Worm (Caenorhabditis elegans) whole organism, late embryonic: ENCODE measurements around the gene C31H2.14.

Experiments
- C08G9.2 ChIP-seq: sonication (generic microtip); optimal IDR thresholded peaks from 2 replicates; lab custom pipeline; 2016; ENCODE audit warnings: mild to moderate bottlenecking, missing genetic modification characterization, moderate library complexity, missing compliant biosample characterization
- K02D7.2 ChIP-seq: sonication (generic microtip); optimal IDR thresholded peaks from 2 replicates; lab custom pipeline; 2017; ENCODE audit warnings: mild to moderate bottlenecking, missing genetic modification characterization, missing compliant biosample characterization
- Y22D7AL.16 ChIP-seq: sonication (generic microtip); optimal IDR thresholded peaks from 2 replicates; lab custom pipeline; 2016; ENCODE audit warnings: missing genetic modification characterization, missing compliant biosample characterization
- ahr-1 ChIP-seq: sonication (generic microtip); optimal IDR thresholded peaks from 2 replicates; lab custom pipeline; 2016; ENCODE audit warnings: missing genetic modification characterization, missing compliant biosample characterization
- ceh-18 ChIP-seq: sonication (generic microtip); optimal IDR thresholded peaks from 2 replicates; lab custom pipeline; 2016; ENCODE audit warnings: missing genetic modification characterization, missing compliant biosample characterization
- ceh-24 ChIP-seq: sonication (generic microtip); optimal IDR thresholded peaks from 2 replicates; lab custom pipeline; 2016; ENCODE audit warnings: mild to moderate bottlenecking, missing genetic modification characterization, missing compliant biosample characterization
- ceh-30 ChIP-seq: fragments of 150-350 bp; optimal IDR thresholded peaks from 2 replicates; lab custom pipeline; 2014; ENCODE audit warnings: missing biosample characterization, missing genetic modification characterization
- ceh-31 ChIP-seq: sonication (generic microtip); optimal IDR thresholded peaks from 2 replicates; lab custom pipeline; 2016; ENCODE audit warnings: missing genetic modification characterization, missing compliant biosample characterization
- ceh-34 ChIP-seq: sonication (generic microtip); optimal IDR thresholded peaks from 2 replicates; lab custom pipeline; 2016; ENCODE audit warnings: mild to moderate bottlenecking, missing genetic modification characterization, missing compliant biosample characterization
- dmd-4 ChIP-seq: sonication (generic microtip); optimal IDR thresholded peaks from 2 replicates; lab custom pipeline; 2016; ENCODE audit warnings: borderline replicate concordance, missing genetic modification characterization, missing compliant biosample characterization
- elt-2 ChIP-seq: sonication (generic microtip); optimal IDR thresholded peaks from 2 replicates; lab custom pipeline; 2016; ENCODE audit warnings: missing genetic modification reagents, missing genetic modification characterization, missing compliant biosample characterization
- elt-4 ChIP-seq: sonication (generic microtip); optimal IDR thresholded peaks from 2 replicates; lab custom pipeline; 2016; ENCODE audit warnings: missing genetic modification characterization, missing compliant biosample characterization
- ets-4 ChIP-seq: sonication (generic microtip); optimal IDR thresholded peaks from 2 replicates; lab custom pipeline; 2016; ENCODE audit warnings: missing genetic modification characterization, missing compliant biosample characterization
- eyg-1 ChIP-seq: sonication (generic microtip); optimal IDR thresholded peaks from 2 replicates; lab custom pipeline; 2016; ENCODE audit warnings: missing genotype, missing genetic modification characterization, missing compliant biosample characterization
- fkh-6 ChIP-seq: sonication (generic microtip); optimal IDR thresholded peaks from 2 replicates; lab custom pipeline; 2016; ENCODE audit warnings: missing genetic modification characterization, missing compliant biosample characterization
- gmeb-2 ChIP-seq: sonication (generic microtip); optimal IDR thresholded peaks from 2 replicates; lab custom pipeline; 2016; ENCODE audit warnings: missing genetic modification characterization, inconsistent platforms, missing compliant biosample characterization
- hlh-13 ChIP-seq: fragments of 200-800 bp; sonication (Bioruptor generic); optimal IDR thresholded peaks from 2 replicates; lab custom pipeline; 2018; ENCODE audit warnings: mild to moderate bottlenecking, missing genetic modification characterization, missing compliant biosample characterization
- hlh-15 ChIP-seq: sonication (generic microtip); optimal IDR thresholded peaks from 2 replicates; lab custom pipeline; 2016; ENCODE audit warnings: missing genetic modification characterization, missing compliant biosample characterization
- hlh-30 ChIP-seq: sonication (generic microtip); optimal IDR thresholded peaks from 2 replicates; lab custom pipeline; 2017; ENCODE audit warnings: antibody characterized with exemption, missing genetic modification characterization, missing compliant biosample characterization; ENCODE audit not compliant: insufficient read depth
- hlh-6 ChIP-seq: sonication (generic microtip); optimal IDR thresholded peaks from 2 replicates; lab custom pipeline; 2016; ENCODE audit warnings: missing genotype, missing genetic modification characterization, missing compliant biosample characterization
- lim-6 ChIP-seq: sonication (generic microtip); optimal IDR thresholded peaks from 2 replicates; lab custom pipeline; 2016; ENCODE audit warnings: missing genetic modification characterization, missing compliant biosample characterization
- madf-2 ChIP-seq: sonication (generic microtip); optimal IDR thresholded peaks from 2 replicates; lab custom pipeline; 2017; ENCODE audit warnings: missing genetic modification characterization, missing compliant biosample characterization
- mec-3 ChIP-seq: sonication (generic microtip); optimal IDR thresholded peaks from 2 replicates; lab custom pipeline; 2016; ENCODE audit warnings: borderline replicate concordance, missing genetic modification characterization, missing compliant biosample characterization
- nfya-1 ChIP-seq: sonication (generic microtip); optimal IDR thresholded peaks from 2 replicates; lab custom pipeline; 2017; ENCODE audit warnings: missing genetic modification characterization, mild to moderate bottlenecking, missing compliant biosample characterization, antibody characterized with exemption, moderate library complexity
- npax-4 ChIP-seq: sonication (generic microtip); optimal IDR thresholded peaks from 2 replicates; lab custom pipeline; 2016; ENCODE audit warnings: missing genetic modification characterization, missing compliant biosample characterization
- odd-2 ChIP-seq: sonication (generic microtip); optimal IDR thresholded peaks from 2 replicates; lab custom pipeline; 2017; ENCODE audit warnings: antibody characterized with exemption, mild to moderate bottlenecking, missing genetic modification characterization, missing compliant biosample characterization
- pag-3 ChIP-seq: sonication (generic microtip); optimal IDR thresholded peaks from 2 replicates; lab custom pipeline; 2016; ENCODE audit warnings: missing compliant biosample characterization, missing genetic modification characterization, borderline replicate concordance
- pha-2 ChIP-seq: sonication (generic microtip); optimal IDR thresholded peaks from 2 replicates; lab custom pipeline; 2017; ENCODE audit warnings: mild to moderate bottlenecking, missing genetic modification characterization, missing compliant biosample characterization
- pha-4 ChIP-seq: fragments of 150-350 bp; optimal IDR thresholded peaks from 2 replicates; lab custom pipeline; 2018; ENCODE audit warnings: missing biosample characterization, missing genetic modification reagents, missing genetic modification characterization
- pqm-1 ChIP-seq: sonication (generic microtip); optimal IDR thresholded peaks from 2 replicates; lab custom pipeline; 2016; ENCODE audit warnings: missing genetic modification characterization, missing compliant biosample characterization
- ref-2 ChIP-seq: sonication (generic microtip); optimal IDR thresholded peaks from 2 replicates; lab custom pipeline; 2016; ENCODE audit warnings: missing genetic modification characterization, missing compliant biosample characterization
- rnt-1 ChIP-seq: sonication (generic microtip); optimal IDR thresholded peaks from 2 replicates; lab custom pipeline; 2016; ENCODE audit warnings: missing genetic modification characterization, missing compliant biosample characterization
- sdc-2 ChIP-seq: sonication (generic microtip); optimal IDR thresholded peaks from 2 replicates; lab custom pipeline; 2016; ENCODE audit warnings: missing genotype, missing genetic modification characterization, missing compliant biosample characterization
- sox-2 ChIP-seq: fragments of 200-800 bp; sonication (Bioruptor generic); IDR thresholded peaks from 2 replicates; pipeline ENCODE4 v1.3.6; 2022; ENCODE audit warnings: missing genetic modification reagents, missing genetic modification characterization, missing compliant biosample characterization
- tbx-2 ChIP-seq: sonication (generic microtip); optimal IDR thresholded peaks from 2 replicates; lab custom pipeline; 2016; ENCODE audit warnings: missing genetic modification characterization, missing compliant biosample characterization
- unc-86 ChIP-seq: sonication (generic microtip); optimal IDR thresholded peaks from 2 replicates; lab custom pipeline; 2016; ENCODE audit warnings: missing genetic modification characterization, missing compliant biosample characterization
- ztf-16 ChIP-seq: sonication (generic microtip); optimal IDR thresholded peaks from 2 replicates; lab custom pipeline; 2017; ENCODE audit warnings: missing genetic modification characterization, missing compliant biosample characterization

Gene C31H2.14

DNA sequence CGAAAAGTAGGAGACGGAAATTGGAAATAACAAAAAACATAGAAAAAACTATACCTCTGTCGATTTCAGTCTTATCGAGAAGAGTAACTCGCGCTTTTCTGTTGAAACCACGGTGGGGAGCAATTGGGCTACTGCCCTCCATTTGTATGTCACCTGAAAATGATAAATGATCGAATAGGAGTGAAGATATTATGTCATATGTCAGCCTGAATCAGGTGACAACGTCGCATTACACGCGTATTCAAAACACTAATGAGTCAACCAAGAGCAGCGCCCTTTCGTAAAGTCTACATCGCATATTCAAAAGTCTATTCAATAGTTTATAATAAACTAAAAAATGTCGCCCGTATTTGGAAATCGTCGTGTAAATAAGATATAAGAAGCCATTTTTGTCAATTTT, 4.9 kb downstream of the C31H2.14 start:
- TF ChIP-seq K02D7.2 = no peak
- TF ChIP-seq pha-2 = no peak
- no peak for TF ChIP-seq C08G9.2 (tag; lab: Kevin White, UChicago)
- TF ChIP-seq elt-2 (tag; lab: Kevin White, UChicago) = no peak
- no peak for TF ChIP-seq eyg-1 (tag; lab: Kevin White, UChicago)
- TF ChIP-seq madf-2 = no peak
- TF ChIP-seq ceh-30 = no peak
- no peak for TF ChIP-seq hlh-13 (GFP tag; lab: Kevin White, UChicago)
- TF ChIP-seq ceh-34 (tag; lab: Kevin White, UChicago) = no peak
- no peak for TF ChIP-seq unc-86 (tag; lab: Kevin White, UChicago)
- no peak for TF ChIP-seq lim-6 (tag; lab: Kevin White, UChicago)
- no peak for TF ChIP-seq hlh-15 (tag; lab: Kevin White, UChicago)
- no peak for TF ChIP-seq tbx-2
- TF ChIP-seq rnt-1 (tag; lab: Kevin White, UChicago) = no peak
- TF ChIP-seq ahr-1 (tag; lab: Kevin White, UChicago) = no peak
- no peak for TF ChIP-seq nfya-1 (tag; lab: Kevin White, UChicago)
- TF ChIP-seq ets-4 (tag; lab: Kevin White, UChicago) = no peak
- no peak for TF ChIP-seq Y22D7AL.16 (tag; lab: Kevin White, UChicago)
- TF ChIP-seq, all 69 proteins: peak for 0

DNA sequence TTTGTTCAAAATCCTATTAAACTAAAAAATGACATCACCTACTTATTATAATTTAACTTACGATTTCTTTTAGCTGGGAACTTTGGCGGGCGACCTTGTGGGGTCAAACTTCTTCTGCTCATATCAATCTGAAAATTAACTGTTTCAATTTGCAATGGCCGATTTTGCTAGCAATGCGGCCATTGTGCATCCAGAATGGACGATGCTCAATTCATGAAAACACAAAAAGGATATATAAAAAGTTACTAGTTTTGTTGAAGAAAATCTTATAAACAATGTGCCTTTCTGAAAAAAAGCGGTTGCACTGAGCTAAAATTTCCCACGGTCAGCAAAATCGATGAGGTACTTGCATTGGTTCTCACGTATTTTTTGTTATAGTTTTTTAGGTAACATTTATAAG, 6.3 kb downstream of the C31H2.14 start, which contains the start of gene C31H2.3:
TSS of gene C31H2.3 (minus strand) at position 101 of the 400 bp plus-strand sequence.
- no peak for TF ChIP-seq sox-2 (GFP tag; lab: Robert Waterston, UW)
- TF ChIP-seq pha-2 = no peak
- TF ChIP-seq ceh-30 = no peak
- TF ChIP-seq odd-2 (tag; lab: Kevin White, UChicago) = no peak

DNA sequence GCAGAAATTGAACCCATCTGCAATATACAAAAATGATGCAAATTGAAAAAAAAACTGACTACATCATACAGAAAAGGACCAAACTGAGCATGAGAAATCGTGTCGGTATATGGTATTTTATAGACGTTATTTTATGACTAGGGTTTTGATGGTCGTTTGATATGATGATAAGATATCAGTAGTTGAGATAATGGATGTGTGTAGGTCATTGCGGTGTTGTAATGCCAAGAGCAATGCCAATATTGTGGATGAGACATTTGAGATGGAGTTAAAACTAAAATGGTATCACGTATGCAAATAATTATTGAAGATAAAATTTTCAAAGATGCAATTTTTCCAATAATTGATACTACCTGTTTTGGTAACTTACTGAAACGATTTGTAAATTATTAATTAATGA, 11.6 kb downstream of the C31H2.14 start, which contains the start of gene C31H2.4:
TSS of gene C31H2.4 (minus strand) at position 19 of the 400 bp plus-strand sequence.
- TF ChIP-seq unc-86 (tag; lab: Kevin White, UChicago) = no peak
- no peak for TF ChIP-seq hlh-6 (tag; lab: Kevin White, UChicago)
- TF ChIP-seq ceh-30 = no peak
- peak; percentile 79 for TF ChIP-seq elt-2 (tag; lab: Kevin White, UChicago)

DNA sequence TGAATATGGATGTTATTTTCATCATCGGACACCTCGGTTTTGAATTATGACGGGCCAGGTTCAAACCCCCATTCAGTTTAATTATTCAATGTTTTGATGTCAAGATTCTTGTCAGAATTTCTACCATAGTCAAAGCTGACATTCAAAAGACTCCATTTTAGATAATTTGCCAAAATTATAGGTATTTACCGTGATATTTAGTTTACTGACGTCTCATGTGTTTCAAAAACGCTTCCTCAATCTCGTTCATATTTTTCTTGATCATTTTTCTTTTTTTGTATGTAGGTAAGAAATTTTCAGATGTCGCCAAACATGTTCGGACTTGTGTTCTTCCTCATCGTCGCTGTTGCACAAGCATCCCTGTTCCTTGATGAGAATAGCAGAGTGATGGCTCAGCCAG, 14.7 kb downstream of the C31H2.14 start, which contains the start of gene EGAP5.1:
TSS of gene EGAP5.1 (plus strand) at position 301 of the 400 bp plus-strand sequence.
- TF ChIP-seq ceh-18 (no peak), ztf-16 (tag; lab: Kevin White, UChicago) (no peak), npax-4 (tag; lab: Kevin White, UChicago) (no peak), dmd-4 (no peak), ahr-1 (tag; lab: Kevin White, UChicago) (no peak), mec-3 (tag; lab: Kevin White, UChicago) (no peak), fkh-6 (no peak), ceh-24 (tag; lab: Kevin White, UChicago) (no peak), elt-2 (tag; lab: Kevin White, UChicago) (no peak), pha-4 (tag; lab: Kevin White, UChicago) (no peak), pqm-1 (no peak), elt-4 (tag; lab: Kevin White, UChicago) (no peak), ref-2 (tag; lab: Kevin White, UChicago) (no peak), hlh-30 (no peak), ceh-31 (tag; lab: Kevin White, UChicago) (no peak)
- TF ChIP-seq, all 69 proteins: peak for 0

DNA sequence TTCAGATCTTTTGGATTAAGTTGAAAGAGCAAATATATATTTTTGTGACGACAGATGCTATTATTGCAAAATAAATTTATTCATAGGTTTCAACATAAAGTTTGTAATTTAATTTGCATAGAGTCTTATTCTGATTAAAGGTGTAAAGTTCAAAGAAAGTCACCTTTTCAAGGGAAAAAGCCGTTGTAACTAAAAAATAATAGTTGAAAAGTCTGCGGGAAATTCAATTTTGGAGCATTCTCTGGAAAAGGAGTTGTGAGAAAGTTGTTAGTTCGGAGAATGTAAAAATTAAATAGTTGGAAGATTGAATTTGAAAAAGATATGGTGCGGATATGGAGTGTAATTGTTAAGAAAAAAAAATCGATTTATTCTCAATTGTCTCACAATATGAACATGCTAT, 16.0 kb downstream of the C31H2.14 start:
- TF ChIP-seq pha-4 (tag; lab: Kevin White, UChicago) = no peak
- no peak for TF ChIP-seq pag-3
- no peak for TF ChIP-seq sdc-2
- no peak for TF ChIP-seq gmeb-2
- no peak for TF ChIP-seq tbx-2
- TF ChIP-seq fkh-6 = no peak
- TF ChIP-seq hlh-13 (GFP tag; lab: Kevin White, UChicago) = no peak
- TF ChIP-seq madf-2 = no peak
- no peak for TF ChIP-seq nfya-1 (tag; lab: Kevin White, UChicago)
- no peak for TF ChIP-seq hlh-30
